Fruit fly (Drosophila melanogaster) whole organism, embryonic: ENCODE measurements around the gene CG18135.

ENCODE experiments used
- Ada2b ChIP-seq: fragments of 200-800 bp; sonication (Bioruptor generic); IDR thresholded peaks from 2 replicates; pipeline ENCODE4 v1.3.6; 2022; ENCODE audit warnings: missing biosample characterization, missing genetic modification characterization
- CG10147 ChIP-seq: fragments of 200-800 bp; sonication (Bioruptor generic); optimal IDR thresholded peaks from 2 replicates; lab custom pipeline; 2019; ENCODE audit warnings: missing biosample characterization, mild to moderate bottlenecking, missing genetic modification characterization, moderate library complexity
- CG10321 ChIP-seq: fragments of 200-800 bp; sonication (Bioruptor generic); IDR thresholded peaks from 2 replicates; pipeline ENCODE4 v1.3.6; 2022; ENCODE audit warnings: missing biosample characterization, missing genetic modification characterization
- CG10366 ChIP-seq: fragments of 200-800 bp; sonication (Bioruptor generic); IDR thresholded peaks from 2 replicates; pipeline ENCODE4 v1.3.6; 2022; ENCODE audit warnings: missing biosample characterization, missing genetic modification characterization
- CG10565 ChIP-seq: fragments of 200-800 bp; sonication (Bioruptor generic); optimal IDR thresholded peaks from 3 replicates; lab custom pipeline; 2016; ENCODE audit warnings: missing biosample characterization, mild to moderate bottlenecking, missing genetic modification characterization
- CG11560 ChIP-seq: fragments of 200-800 bp; sonication (Bioruptor generic); IDR thresholded peaks from 3 replicates; pipeline ENCODE4 v1.3.6; 2022; ENCODE audit warnings: missing biosample characterization, missing genetic modification characterization
- CG14014 ChIP-seq: fragments of 200-800 bp; sonication (Bioruptor generic); IDR thresholded peaks from 2 replicates; pipeline ENCODE4 v1.3.6; 2022; ENCODE audit warnings: missing biosample characterization, missing genetic modification characterization
- CG14965 ChIP-seq: fragments of 200-800 bp; sonication (Bioruptor generic); optimal IDR thresholded peaks from 2 replicates; lab custom pipeline; 2016; ENCODE audit warnings: missing biosample characterization, missing genetic modification characterization, borderline replicate concordance
- CG1603 ChIP-seq: fragments of 200-800 bp; sonication (Bioruptor generic); optimal IDR thresholded peaks from 2 replicates; lab custom pipeline; 2019; ENCODE audit warnings: missing biosample characterization, mild to moderate bottlenecking, missing genetic modification characterization, moderate library complexity
- CG31441 ChIP-seq: fragments of 200-800 bp; sonication (Bioruptor generic); IDR thresholded peaks from 2 replicates; pipeline ENCODE4 v1.3.6; 2022; ENCODE audit warnings: missing biosample characterization, missing genetic modification characterization
- CG33213 ChIP-seq: fragments of 200-800 bp; sonication (Bioruptor generic); optimal IDR thresholded peaks from 3 replicates; lab custom pipeline; 2016; ENCODE audit warnings: missing biosample characterization, missing genetic modification characterization
- CG34376 ChIP-seq: fragments of 200-800 bp; sonication (Bioruptor generic); optimal IDR thresholded peaks from 2 replicates; lab custom pipeline; 2018; ENCODE audit warnings: missing biosample characterization, mild to moderate bottlenecking, missing genetic modification characterization
- CG3995 ChIP-seq: fragments of 200-800 bp; sonication (Bioruptor generic); optimal IDR thresholded peaks from 3 replicates; lab custom pipeline; 2016; ENCODE audit warnings: missing biosample characterization, missing genetic modification characterization
- CG4707 ChIP-seq: fragments of 200-800 bp; sonication (Bioruptor generic); optimal IDR thresholded peaks from 2 replicates; lab custom pipeline; 2018; ENCODE audit warnings: missing biosample characterization, mild to moderate bottlenecking, missing genetic modification characterization, moderate library complexity
- E2f1 ChIP-seq: fragments of 200-800 bp; sonication (Bioruptor generic); IDR thresholded peaks from 2 replicates; pipeline ENCODE4 v1.3.6; 2022; ENCODE audit warnings: missing biosample characterization, missing genetic modification characterization
- Hr3 ChIP-seq: fragments of 200-800 bp; sonication (Bioruptor generic); optimal IDR thresholded peaks from 3 replicates; lab custom pipeline; 2016; ENCODE audit warnings: missing biosample characterization, missing genetic modification characterization
- Hr51 ChIP-seq, 2 experiments: fragments of 200-800 bp; sonication (Bioruptor generic); optimal IDR thresholded peaks; 2 replicates in 1 of 2; 3 replicates in 1 of 2; lab custom pipeline; 2016 to 2018; ENCODE audit warnings: missing biosample characterization in 2 of 2, missing genetic modification characterization in 2 of 2, mild to moderate bottlenecking in 1 of 2, moderate library complexity in 1 of 2
- Hr78 ChIP-seq, 2 experiments: fragments of 200-800 bp in 1 of 2; fragments of >200 bp in 1 of 2; sonication (Bioruptor generic) in 1 of 2; optimal IDR thresholded peaks; 2 replicates each; lab custom pipeline; 2017 to 2019; ENCODE audit warnings: missing biosample characterization in 2 of 2, missing genetic modification characterization in 2 of 2, mild to moderate bottlenecking in 1 of 2, moderate library complexity in 1 of 2
- Hsf ChIP-seq: fragments of 200-800 bp; sonication (Bioruptor generic); optimal IDR thresholded peaks from 3 replicates; lab custom pipeline; 2016; ENCODE audit warnings: missing biosample characterization, missing genetic modification characterization
- Mes4 ChIP-seq: fragments of 200-800 bp; sonication (Bioruptor generic); optimal IDR thresholded peaks from 2 replicates; lab custom pipeline; 2016; ENCODE audit warnings: missing biosample characterization, missing genetic modification characterization
- NK7.1 ChIP-seq: fragments of 200-800 bp; sonication (Bioruptor generic); optimal IDR thresholded peaks from 3 replicates; lab custom pipeline; 2016; ENCODE audit warnings: missing biosample characterization, missing genetic modification characterization
- Nf-YA ChIP-seq: fragments of 200-800 bp; sonication (Bioruptor generic); IDR thresholded peaks from 2 replicates; pipeline ENCODE4 v1.3.6; 2022; ENCODE audit warnings: missing biosample characterization, missing genetic modification characterization
- Nf-YB ChIP-seq: fragments of 200-800 bp; sonication (Bioruptor generic); optimal IDR thresholded peaks from 3 replicates; lab custom pipeline; 2019; ENCODE audit warnings: missing biosample characterization, mild to moderate bottlenecking, missing genetic modification characterization, moderate library complexity
- Optix ChIP-seq: fragments of 200-800 bp; sonication (Bioruptor generic); IDR thresholded peaks from 3 replicates; pipeline ENCODE4 v1.3.6; 2022; ENCODE audit warnings: missing biosample characterization, missing genetic modification characterization
- Rfx ChIP-seq: fragments of 200-800 bp; sonication (Bioruptor generic); IDR thresholded peaks from 2 replicates; pipeline ENCODE4 v1.3.6; 2022; ENCODE audit warnings: missing biosample characterization, missing genetic modification characterization
- Sin3A ChIP-seq: fragments of >200 bp; optimal IDR thresholded peaks from 2 replicates; lab custom pipeline; 2018
- Trl ChIP-seq, 3 experiments: fragments of >200 bp in 2 of 3; fragments of 200-800 bp in 1 of 3; sonication (Bioruptor generic) in 1 of 3; optimal IDR thresholded peaks; 2 replicates in 1 of 3; 3 replicates in 2 of 3; lab custom pipeline; 2016 to 2017; ENCODE audit warnings: missing biosample characterization in 1 of 3, missing genetic modification characterization in 1 of 3
- ac ChIP-seq: fragments of 200-800 bp; sonication (Bioruptor generic); optimal IDR thresholded peaks from 3 replicates; lab custom pipeline; 2017; ENCODE audit warnings: missing biosample characterization, mild to moderate bottlenecking, missing genetic modification characterization
- chinmo ChIP-seq: fragments of 200-800 bp; sonication (Bioruptor generic); IDR thresholded peaks from 4 replicates; pipeline ENCODE4 v1.3.6; 2022; ENCODE audit warnings: missing biosample characterization, missing genetic modification characterization; ENCODE audit not compliant: partially characterized antibody
- crol ChIP-seq: fragments of 200-800 bp; sonication (Bioruptor generic); IDR thresholded peaks from 2 replicates; pipeline ENCODE4 v1.3.6; 2022; ENCODE audit warnings: missing biosample characterization, missing genetic modification characterization
- dimm ChIP-seq: fragments of 200-800 bp; sonication (Bioruptor generic); IDR thresholded peaks from 2 replicates; pipeline ENCODE4 v1.3.6; 2022; ENCODE audit warnings: missing biosample characterization, missing genetic modification characterization
- fd96Cb ChIP-seq: fragments of 200-800 bp; sonication (Bioruptor generic); optimal IDR thresholded peaks from 2 replicates; lab custom pipeline; 2018; ENCODE audit warnings: missing biosample characterization, mild to moderate bottlenecking, missing genetic modification characterization, moderate library complexity
- fru ChIP-seq: fragments of >200 bp; optimal IDR thresholded peaks from 2 replicates; lab custom pipeline; 2017
- gce ChIP-seq: fragments of 200-800 bp; sonication (Bioruptor generic); IDR thresholded peaks from 3 replicates; pipeline ENCODE4 v1.3.6; 2022; ENCODE audit warnings: missing biosample characterization, missing genetic modification characterization
- grau ChIP-seq: fragments of 200-800 bp; optimal IDR thresholded peaks from 3 replicates; lab custom pipeline; 2019; ENCODE audit warnings: missing biosample characterization, mild to moderate bottlenecking, missing genetic modification characterization, moderate library complexity
- hb ChIP-seq: fragments of 200-800 bp; sonication (Bioruptor generic); IDR thresholded peaks from 3 replicates; pipeline ENCODE4 v1.3.6; 2022; ENCODE audit warnings: missing biosample characterization, missing genetic modification characterization; ENCODE audit not compliant: partially characterized antibody
- hbn ChIP-seq: fragments of 200-800 bp; sonication (Bioruptor generic); IDR thresholded peaks from 2 replicates; pipeline ENCODE4 v1.3.6; 2022; ENCODE audit warnings: missing biosample characterization, missing genetic modification characterization; ENCODE audit not compliant: partially characterized antibody
- ken ChIP-seq: fragments of 200-800 bp; sonication (Bioruptor generic); IDR thresholded peaks from 3 replicates; pipeline ENCODE4 v1.3.6; 2022; ENCODE audit warnings: missing biosample characterization, missing genetic modification characterization
- lilli ChIP-seq: fragments of 200-800 bp; sonication (Bioruptor generic); optimal IDR thresholded peaks from 3 replicates; lab custom pipeline; 2016; ENCODE audit warnings: missing biosample characterization, missing genetic modification characterization
- onecut ChIP-seq: fragments of 200-800 bp; sonication (Bioruptor generic); IDR thresholded peaks from 2 replicates; pipeline ENCODE4 v1.3.6; 2022; ENCODE audit warnings: missing biosample characterization, missing genetic modification characterization
- otp ChIP-seq: fragments of 200-800 bp; sonication (Bioruptor generic); IDR thresholded peaks from 3 replicates; pipeline ENCODE4, ENCODE4 v1.3.6; 2022; ENCODE audit warnings: missing biosample characterization, missing genetic modification characterization
- pita ChIP-seq: fragments of 200-800 bp; sonication (Bioruptor generic); optimal IDR thresholded peaks from 2 replicates; lab custom pipeline; 2017; ENCODE audit warnings: missing biosample characterization, mild to moderate bottlenecking, missing genetic modification characterization
- psq ChIP-seq: fragments of 200-800 bp; sonication (Bioruptor generic); optimal IDR thresholded peaks from 2 replicates; lab custom pipeline; 2017; ENCODE audit warnings: missing biosample characterization, missing genetic modification characterization
- pzg ChIP-seq: fragments of 200-800 bp; sonication (Bioruptor generic); optimal IDR thresholded peaks from 3 replicates; lab custom pipeline; 2018; ENCODE audit warnings: missing biosample characterization, mild to moderate bottlenecking, missing genetic modification characterization, moderate library complexity
- ranshi ChIP-seq: fragments of 200-800 bp; sonication (Bioruptor generic); IDR thresholded peaks from 2 replicates; pipeline ENCODE4 v1.3.6; 2022; ENCODE audit warnings: missing biosample characterization, missing genetic modification characterization
- repo ChIP-seq: fragments of 200-800 bp; sonication (Bioruptor generic); optimal IDR thresholded peaks from 2 replicates; lab custom pipeline; 2016; ENCODE audit warnings: missing biosample characterization, missing genetic modification characterization
- slp2 ChIP-seq: fragments of 200-800 bp; sonication (Bioruptor generic); optimal IDR thresholded peaks from 2 replicates; lab custom pipeline; 2016; ENCODE audit warnings: missing biosample characterization, missing genetic modification characterization
- sob ChIP-seq: fragments of 200-800 bp; sonication (Bioruptor generic); IDR thresholded peaks from 2 replicates; pipeline ENCODE4 v1.3.6; 2022; ENCODE audit warnings: missing biosample characterization, missing genetic modification characterization
- stc ChIP-seq: fragments of 200-800 bp; sonication (Bioruptor generic); IDR thresholded peaks from 2 replicates; pipeline ENCODE4 v1.3.6; 2022; ENCODE audit warnings: missing biosample characterization, missing genetic modification characterization
- tap ChIP-seq: fragments of 200-800 bp; optimal IDR thresholded peaks from 3 replicates; lab custom pipeline; 2019; ENCODE audit warnings: missing biosample characterization, mild to moderate bottlenecking, missing genetic modification characterization, moderate library complexity
- ttk ChIP-seq: fragments of 200-800 bp; sonication (Bioruptor generic); IDR thresholded peaks from 2 replicates; pipeline ENCODE4 v2.1.2; 2022; ENCODE audit warnings: missing biosample characterization, missing genetic modification characterization
- z ChIP-seq: fragments of 200-800 bp; sonication (Bioruptor generic); IDR thresholded peaks from 3 replicates; pipeline ENCODE4 v1.3.6; 2022; ENCODE audit warnings: missing biosample characterization, missing genetic modification characterization
- zen2 ChIP-seq: fragments of 200-800 bp; sonication (Bioruptor generic); IDR thresholded peaks from 3 replicates; pipeline ENCODE4 v1.3.6; 2022; ENCODE audit warnings: missing biosample characterization, missing genetic modification characterization; ENCODE audit not compliant: partially characterized antibody

The CG18135 gene

DNA sequence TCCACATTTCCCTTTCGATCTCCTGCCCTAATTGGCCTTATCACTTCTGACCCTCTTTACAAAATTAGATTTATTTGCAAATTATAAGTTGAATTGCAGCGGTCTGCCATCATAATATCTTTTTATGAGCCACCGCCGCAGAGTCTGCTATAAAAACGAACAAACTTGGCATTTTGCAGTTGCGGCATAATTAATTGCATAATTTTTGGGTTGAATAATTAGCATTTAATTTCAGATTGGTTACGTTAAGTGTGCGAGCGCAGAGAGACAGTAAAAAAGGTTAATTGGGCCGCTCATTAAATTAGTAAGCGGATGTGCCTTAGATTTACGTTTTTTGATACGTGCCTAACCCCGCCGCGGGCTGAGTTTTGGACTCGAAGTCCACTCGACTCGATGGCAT lies 48.9 kb downstream of the CG18135 start (continued):
- TF ChIP-seq tap (no peak), Rfx (GFP tag; lab: Robert Waterston, UW) (peak; percentile 28), pzg (GFP tag; lab: Kevin White, UChicago) (no peak), ranshi (GFP tag; lab: Robert Waterston, UW) (no peak), Optix (GFP tag; lab: Robert Waterston, UW) (no peak), psq (GFP tag; lab: Kevin White, UChicago) (no peak), Nf-YB (GFP tag; lab: Kevin White, UChicago) (no peak), slp2 (no peak), chinmo (GFP tag; lab: Robert Waterston, UW) (0 out of 4 replicates have a peak, but pooled peaks have one; percentile 72), grau (no peak), CG11560 (tag; lab: Robert Waterston, UW) (no peak), Ada2b (GFP tag; lab: Robert Waterston, UW) (no peak), CG33213 (GFP tag; lab: Kevin White, UChicago) (no peak), ac (no peak), CG4707 (GFP tag; lab: Kevin White, UChicago) (no peak), E2f1 (GFP tag; lab: Robert Waterston, UW) (no peak), CG1603 (tag; lab: Kevin White, UChicago) (no peak), Hr78 (GFP tag; optimal IDR thresholded peaks at IDR 0.05; lab: Kevin White, UChicago) (peak in 1 of 2 experiments; percentile 24), repo (GFP tag; lab: Kevin White, UChicago) (no peak), fd96Cb (tag; lab: Kevin White, UChicago) (no peak), zen2 (GFP tag; lab: Robert Waterston, UW) (no peak), CG31441 (GFP tag; lab: Robert Waterston, UW) (no peak), CG34376 (GFP tag; lab: Kevin White, UChicago) (no peak), CG14965 (no peak), lilli (no peak), z (GFP tag; lab: Robert Waterston, UW) (peak; percentile 47; the same call in 1 of the 3 replicates), CG10147 (no peak), CG10565 (GFP tag; lab: Kevin White, UChicago) (no peak), NK7.1 (no peak), Mes4 (GFP tag; lab: Kevin White, UChicago) (no peak), Sin3A (no peak), CG3995 (GFP tag; lab: Kevin White, UChicago) (no peak), ttk (GFP tag; lab: Robert Waterston, UW) (no peak), sob (GFP tag; lab: Robert Waterston, UW) (0 out of 2 replicates have a peak, but pooled peaks have one; percentile 24), dimm (GFP tag; lab: Robert Waterston, UW) (no peak), gce (no peak), hb (GFP tag; lab: Robert Waterston, UW) (no peak), pita (GFP tag; lab: Kevin White, UChicago) (no peak), fru (lab: Kevin White, UChicago) (no peak), Hr51 (GFP tag; optimal IDR thresholded peaks at IDR 0.05; lab: Kevin White, UChicago) (no peak), CG14014 (GFP tag; lab: Robert Waterston, UW) (no peak), hbn (GFP tag; lab: Robert Waterston, UW) (no peak)

DNA sequence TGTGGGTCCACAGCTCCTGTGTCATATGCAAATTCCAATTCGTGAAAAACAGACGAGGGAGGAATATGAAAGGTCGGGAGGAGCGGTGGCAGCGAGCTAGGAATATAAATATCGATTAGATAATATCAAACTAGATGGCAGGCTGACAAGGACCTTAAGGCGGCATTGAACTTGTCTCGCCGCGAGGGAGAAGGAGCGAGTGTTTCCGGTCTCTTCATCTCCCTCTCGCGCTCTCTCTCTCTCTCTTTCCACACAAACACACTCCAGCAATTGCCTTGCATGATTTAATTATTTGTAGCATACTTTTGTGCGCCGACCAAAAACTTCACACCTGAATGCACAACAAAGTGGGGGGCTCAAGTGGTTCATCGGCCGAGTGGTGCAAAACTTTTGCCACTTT lies 51.1 kb downstream of the CG18135 start:
- TF ChIP-seq Hsf (GFP tag; lab: Kevin White, UChicago) (peak; percentile 0), onecut (GFP tag; lab: Robert Waterston, UW) (peak; percentile 47), crol (GFP tag; lab: Robert Waterston, UW) (peak; percentile 28; the same call in 1 of the 2 replicates), Nf-YA (GFP tag; lab: Robert Waterston, UW) (peak; percentile 20; the same call in 1 of the 2 replicates), ken (GFP tag; lab: Robert Waterston, UW) (0 out of 3 replicates have a peak, but pooled peaks have one; percentile 8), CG10321 (peak; percentile 54; the same call in 1 of the 2 replicates), otp (GFP tag; lab: Robert Waterston, UW) (0 out of 3 replicates have a peak, but pooled peaks have one; percentile 24), stc (GFP tag; lab: Robert Waterston, UW) (0 out of 2 replicates have a peak, but pooled peaks have one; percentile 28), ttk (GFP tag; lab: Robert Waterston, UW) (0 out of 2 replicates have a peak, but pooled peaks have one; percentile 18), CG10366 (no peak), Trl (optimal IDR thresholded peaks at IDR 0.05; lab: Kevin White, UChicago) (peak; percentile 43 to 55), Trl (GFP tag; optimal IDR thresholded peaks at IDR 0.05; lab: Kevin White, UChicago) (no peak), Hr3 (no peak)
